Fruit fly (Drosophila melanogaster): ENCODE data around the gene Kap-alpha1.

The Kap-alpha1 gene

dm6 chr3L:19793438-19793998, 13.5 kb upstream of the Kap-alpha1 start, which contains the start of the genes CG42637, Gyc76C and SREBP (continued):
- TF ChIP-seq Eip93F (GFP tag; optimal IDR thresholded peaks at IDR 0.05) (peak; percentile 50), Blimp-1 (GFP tag; optimal IDR thresholded peaks at IDR 0.05) (no peak), OdsH (GFP tag; optimal IDR thresholded peaks at IDR 0.05) (no peak), CG8632 (GFP tag; optimal IDR thresholded peaks at IDR 0.05) (no peak), CG34406 (GFP tag; optimal IDR thresholded peaks at IDR 0.05) (no peak), Smox (GFP tag; optimal IDR thresholded peaks at IDR 0.05) (no peak), CG8119 (GFP tag; IDR thresholded peaks at IDR 0.05) (no peak), Hr39 (GFP tag; optimal IDR thresholded peaks at IDR 0.05) (no peak), fkh (GFP tag; optimal IDR thresholded peaks at IDR 0.05) (no peak), CG1621 (tag; optimal IDR thresholded peaks at IDR 0.05) (peak; percentile 92), Gug (GFP tag; IDR thresholded peaks at IDR 0.05) (no peak)

- TF ChIP-seq CG10669 (GFP tag; optimal IDR thresholded peaks at IDR 0.05), result peak; percentile 90
- peak; percentile 81 for TF ChIP-seq eg (GFP tag; IDR thresholded peaks at IDR 0.05)
- peak; percentile 90 for TF ChIP-seq CG4318 (GFP tag; optimal IDR thresholded peaks at IDR 0.05)
- TF ChIP-seq Eip93F (GFP tag; optimal IDR thresholded peaks at IDR 0.05), result peak; percentile 64
- peak; percentile 90 for TF ChIP-seq acj6 (GFP tag; optimal IDR thresholded peaks at IDR 0.05)
- TF ChIP-seq CG9139 (GFP tag; optimal IDR thresholded peaks at IDR 0.05), result peak; percentile 58
- TF ChIP-seq lz (GFP tag; optimal IDR thresholded peaks at IDR 0.05), result peak; percentile 90
- TF ChIP-seq CG1621 (tag; optimal IDR thresholded peaks at IDR 0.05), result peak; percentile 72
- TF ChIP-seq Eip78C (GFP tag), result peak; percentile 98
- TF ChIP-seq Hr39 (GFP tag; optimal IDR thresholded peaks at IDR 0.05), result peak; percentile 86
- TF ChIP-seq CG8319 (GFP tag; optimal IDR thresholded peaks at IDR 0.05), result peak; percentile 79
- peak; percentile 64 for TF ChIP-seq CG7368 (GFP tag; optimal IDR thresholded peaks at IDR 0.05)
- TF ChIP-seq net (GFP tag; optimal IDR thresholded peaks at IDR 0.05), result peak; percentile 95
- TF ChIP-seq CG6854 (GFP tag; optimal IDR thresholded peaks at IDR 0.05), result peak; percentile 59
- TF ChIP-seq dac (GFP tag; optimal IDR thresholded peaks at IDR 0.05), result peak; percentile 87
- TF ChIP-seq Hr38 (GFP tag; optimal IDR thresholded peaks at IDR 0.05), result no peak
- TF ChIP-seq CG11294 (GFP tag; IDR thresholded peaks at IDR 0.05), result peak; percentile 64
- TF ChIP-seq CG31627 (GFP tag; optimal IDR thresholded peaks at IDR 0.05), result peak; percentile 80
- TF ChIP-seq svp (GFP tag), result peak; percentile 94
- TF ChIP-seq CG6163 (GFP tag; IDR thresholded peaks at IDR 0.05), result peak; percentile 83
- TF ChIP-seq Ets96B (tag; optimal IDR thresholded peaks at IDR 0.05), result peak; percentile 88
- peak; percentile 56 to 97 for TF ChIP-seq salr (GFP tag; optimal IDR thresholded peaks at IDR 0.05)
- TF ChIP-seq topi (GFP tag; optimal IDR thresholded peaks at IDR 0.05), result peak; percentile 90
- peak; percentile 93 for TF ChIP-seq Sox14 (GFP tag; optimal IDR thresholded peaks at IDR 0.05)
- TF ChIP-seq CG10631 (GFP tag; optimal IDR thresholded peaks at IDR 0.05), result peak; percentile 83
- TF ChIP-seq fd85E (GFP tag; optimal IDR thresholded peaks at IDR 0.05), result peak; percentile 71
- TF ChIP-seq CG6792 (GFP tag; optimal IDR thresholded peaks at IDR 0.05), result peak; percentile 90
- TF ChIP-seq ss (GFP tag; optimal IDR thresholded peaks at IDR 0.05), result peak; percentile 87 to 96
- TF ChIP-seq Met (GFP tag; optimal IDR thresholded peaks at IDR 0.05), result peak; percentile 91
- peak; percentile 85 for TF ChIP-seq Lpt (GFP tag; optimal IDR thresholded peaks at IDR 0.05)
- TF ChIP-seq Blimp-1 (GFP tag; optimal IDR thresholded peaks at IDR 0.05), result peak; percentile 63
- peak; percentile 81 for TF ChIP-seq dsx (GFP tag; optimal IDR thresholded peaks at IDR 0.05; ENCODE audit: poor library complexity, severe bottlenecking)
- peak; percentile 83 for TF ChIP-seq CG15336 (GFP tag; IDR thresholded peaks at IDR 0.05)
- TF ChIP-seq spab (GFP tag; optimal IDR thresholded peaks at IDR 0.05), result peak; percentile 88
- peak; percentile 96 for TF ChIP-seq CG32006 (GFP tag; optimal IDR thresholded peaks at IDR 0.05)
- peak; percentile 89 for TF ChIP-seq CG11762 (GFP tag; optimal IDR thresholded peaks at IDR 0.05; ENCODE audit: insufficient read depth)
- TF ChIP-seq Sox102F (GFP tag; optimal IDR thresholded peaks at IDR 0.05), result peak; percentile 90
- peak; percentile 90 for TF ChIP-seq achi (GFP tag; optimal IDR thresholded peaks at IDR 0.05)
- peak; percentile 87 for TF ChIP-seq CG8119 (GFP tag; IDR thresholded peaks at IDR 0.05)
- peak; percentile 89 for TF ChIP-seq Smox (GFP tag; optimal IDR thresholded peaks at IDR 0.05)
- TF ChIP-seq Hr4 (GFP tag; optimal IDR thresholded peaks at IDR 0.05), result peak; percentile 92
- peak; percentile 83 for TF ChIP-seq CG3032 (tag; optimal IDR thresholded peaks at IDR 0.05)
- TF ChIP-seq Sox15 (GFP tag; optimal IDR thresholded peaks at IDR 0.05), result peak; percentile 77
Measured at dm6 chr3L:19794203-19794802, 12.7 kb upstream of the Kap-alpha1 start.
